Worm (Caenorhabditis elegans) whole organism, L3 larva: ENCODE data around the gene R102.11.

ENCODE experiments used
- R02D3.7 ChIP-seq: fragments of 150-350 bp; optimal IDR thresholded peaks from 2 replicates; lab custom pipeline; 2014; ENCODE audit warnings: missing biosample characterization, missing genetic modification characterization
- ZK546.5 ChIP-seq: sonication (generic microtip); optimal IDR thresholded peaks from 2 replicates; lab custom pipeline; 2017; ENCODE audit warnings: missing biosample characterization, missing genetic modification characterization
- ceh-16 ChIP-seq: sonication (generic microtip); optimal IDR thresholded peaks from 2 replicates; lab custom pipeline; 2017; ENCODE audit warnings: missing biosample characterization, missing genetic modification characterization
- egl-27 ChIP-seq: sonication (generic microtip); optimal IDR thresholded peaks from 4 replicates; lab custom pipeline; 2017; ENCODE audit warnings: missing biosample characterization, missing genetic modification reagents, missing genetic modification characterization
- lin-39 ChIP-seq: fragments of 150-350 bp; optimal IDR thresholded peaks from 2 replicates; lab custom pipeline; 2018; ENCODE audit warnings: missing biosample characterization, missing genetic modification reagents, missing genetic modification characterization
- nhr-12 ChIP-seq: fragments of 150-350 bp; optimal IDR thresholded peaks from 2 replicates; lab custom pipeline; 2014; ENCODE audit warnings: missing biosample characterization, missing genetic modification characterization
- nhr-237 ChIP-seq: fragments of 150-350 bp; optimal IDR thresholded peaks from 2 replicates; lab custom pipeline; 2014; ENCODE audit warnings: missing biosample characterization, missing genetic modification characterization
- nhr-25 ChIP-seq: sonication (generic microtip); optimal IDR thresholded peaks from 2 replicates; lab custom pipeline; 2017; ENCODE audit warnings: missing biosample characterization, missing genetic modification characterization
- nhr-77 ChIP-seq: fragments of 150-350 bp; optimal IDR thresholded peaks from 2 replicates; lab custom pipeline; 2014; ENCODE audit warnings: missing biosample characterization, missing genetic modification characterization
- unc-62 ChIP-seq: fragments of 150-350 bp; sonication (generic microtip); optimal IDR thresholded peaks from 4 replicates; lab custom pipeline; 2014; ENCODE audit warnings: missing biosample characterization, missing genetic modification reagents, missing genetic modification characterization

DNA sequence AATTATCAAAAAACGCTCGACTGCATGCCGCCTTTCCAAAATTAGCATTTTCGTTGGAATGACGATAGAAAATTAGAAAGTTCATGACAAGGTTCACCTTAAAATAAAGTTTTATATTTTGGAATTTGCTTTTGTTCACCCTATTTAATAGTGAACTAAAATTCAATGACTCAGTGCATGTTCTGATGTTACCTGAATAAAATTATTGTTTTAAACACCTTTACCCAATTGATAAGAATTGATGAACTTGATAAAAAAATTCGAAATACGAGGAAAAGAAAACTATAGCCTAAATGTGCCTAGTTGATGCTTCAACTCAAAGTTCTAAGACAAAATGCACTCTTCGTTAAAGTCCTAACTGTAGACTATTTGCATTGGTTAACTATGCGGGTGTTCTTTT is 38.5 kb downstream of the R102.11 start:
- TF ChIP-seq lin-39 (tag; lab: Kevin White, UChicago) (no peak), nhr-12 (tag; lab: Kevin White, UChicago) (no peak), nhr-237 (tag; lab: Kevin White, UChicago) (no peak), ZK546.5 (no peak), ceh-16 (tag; lab: Kevin White, UChicago) (no peak), nhr-77 (tag; lab: Kevin White, UChicago) (no peak), nhr-25 (tag; lab: Kevin White, UChicago) (no peak), R02D3.7 (tag; lab: Kevin White, UChicago) (no peak), unc-62 (GFP tag; lab: Kevin White, UChicago) (no peak), egl-27 (tag; lab: Kevin White, UChicago) (no peak)
